Worm (Caenorhabditis elegans) whole organism, late embryonic: ENCODE data around the gene F57B7.2.
A peak's percentile ranks its signal among the peaks of the same experiment; 100 is the strongest.

Experiments
- C08G9.2 ChIP-seq: sonication (generic microtip); optimal IDR thresholded peaks from 2 replicates; lab custom pipeline; 2016; ENCODE audit warnings: mild to moderate bottlenecking, missing genetic modification characterization, moderate library complexity, missing compliant biosample characterization
- C38D4.7 ChIP-seq: fragments of 200-800 bp; sonication (Bioruptor generic); optimal IDR thresholded peaks from 2 replicates; lab custom pipeline; 2018; ENCODE audit warnings: mild to moderate bottlenecking, missing genetic modification characterization, moderate library complexity, missing compliant biosample characterization
- K09A11.1 ChIP-seq: sonication (generic microtip); optimal IDR thresholded peaks from 2 replicates; lab custom pipeline; 2017; ENCODE audit warnings: antibody characterized with exemption, mild to moderate bottlenecking, missing genetic modification characterization, missing compliant biosample characterization; ENCODE audit not compliant: insufficient read depth
- T23F11.4 ChIP-seq: fragments of 200-800 bp; sonication (Bioruptor generic); optimal IDR thresholded peaks from 2 replicates; lab custom pipeline; 2018; ENCODE audit warnings: mild to moderate bottlenecking, missing genetic modification characterization, missing compliant biosample characterization
- Y22D7AL.16 ChIP-seq: sonication (generic microtip); optimal IDR thresholded peaks from 2 replicates; lab custom pipeline; 2016; ENCODE audit warnings: missing genetic modification characterization, missing compliant biosample characterization
- ceh-14 ChIP-seq: sonication (generic microtip); optimal IDR thresholded peaks from 2 replicates; lab custom pipeline; 2016; ENCODE audit warnings: missing genotype, missing genetic modification characterization, missing compliant biosample characterization
- ceh-2 ChIP-seq: sonication (generic microtip); optimal IDR thresholded peaks from 2 replicates; lab custom pipeline; 2016; ENCODE audit warnings: missing genotype, missing genetic modification characterization, missing compliant biosample characterization
- ceh-22 ChIP-seq: sonication (generic microtip); optimal IDR thresholded peaks from 2 replicates; lab custom pipeline; 2017; ENCODE audit warnings: missing biosample characterization, missing genetic modification characterization
- ceh-24 ChIP-seq: sonication (generic microtip); optimal IDR thresholded peaks from 2 replicates; lab custom pipeline; 2016; ENCODE audit warnings: mild to moderate bottlenecking, missing genetic modification characterization, missing compliant biosample characterization
- ceh-34 ChIP-seq: sonication (generic microtip); optimal IDR thresholded peaks from 2 replicates; lab custom pipeline; 2016; ENCODE audit warnings: mild to moderate bottlenecking, missing genetic modification characterization, missing compliant biosample characterization
- ceh-6 ChIP-seq: fragments of 200-800 bp; sonication (Bioruptor generic); optimal IDR thresholded peaks from 2 replicates; lab custom pipeline; 2018; ENCODE audit warnings: mild to moderate bottlenecking, missing genetic modification characterization, missing compliant biosample characterization
- ceh-9 ChIP-seq: sonication (generic microtip); optimal IDR thresholded peaks from 2 replicates; lab custom pipeline; 2016; ENCODE audit warnings: mild to moderate bottlenecking, missing genetic modification characterization, inconsistent platforms, missing compliant biosample characterization
- dve-1 ChIP-seq: sonication (generic microtip); optimal IDR thresholded peaks from 2 replicates; lab custom pipeline; 2017; ENCODE audit warnings: antibody characterized with exemption, mild to moderate bottlenecking, missing genetic modification characterization, missing compliant biosample characterization
- elt-2 ChIP-seq: sonication (generic microtip); optimal IDR thresholded peaks from 2 replicates; lab custom pipeline; 2016; ENCODE audit warnings: missing genetic modification reagents, missing genetic modification characterization, missing compliant biosample characterization
- elt-4 ChIP-seq: sonication (generic microtip); optimal IDR thresholded peaks from 2 replicates; lab custom pipeline; 2016; ENCODE audit warnings: missing genetic modification characterization, missing compliant biosample characterization
- eyg-1 ChIP-seq: sonication (generic microtip); optimal IDR thresholded peaks from 2 replicates; lab custom pipeline; 2016; ENCODE audit warnings: missing genotype, missing genetic modification characterization, missing compliant biosample characterization
- fax-1 ChIP-seq: sonication (generic microtip); optimal IDR thresholded peaks from 2 replicates; lab custom pipeline; 2016; ENCODE audit warnings: missing genotype, missing genetic modification characterization, missing compliant biosample characterization
- fkh-10 ChIP-seq: fragments of 150-350 bp; optimal IDR thresholded peaks from 2 replicates; lab custom pipeline; 2014; ENCODE audit warnings: missing biosample characterization, missing genetic modification reagents, missing genetic modification characterization
- gmeb-2 ChIP-seq: sonication (generic microtip); optimal IDR thresholded peaks from 2 replicates; lab custom pipeline; 2016; ENCODE audit warnings: missing genetic modification characterization, inconsistent platforms, missing compliant biosample characterization
- hlh-15 ChIP-seq: sonication (generic microtip); optimal IDR thresholded peaks from 2 replicates; lab custom pipeline; 2016; ENCODE audit warnings: missing genetic modification characterization, missing compliant biosample characterization
- hlh-30 ChIP-seq: sonication (generic microtip); optimal IDR thresholded peaks from 2 replicates; lab custom pipeline; 2017; ENCODE audit warnings: antibody characterized with exemption, missing genetic modification characterization, missing compliant biosample characterization; ENCODE audit not compliant: insufficient read depth
- hlh-6 ChIP-seq: sonication (generic microtip); optimal IDR thresholded peaks from 2 replicates; lab custom pipeline; 2016; ENCODE audit warnings: missing genotype, missing genetic modification characterization, missing compliant biosample characterization
- lim-6 ChIP-seq: sonication (generic microtip); optimal IDR thresholded peaks from 2 replicates; lab custom pipeline; 2016; ENCODE audit warnings: missing genetic modification characterization, missing compliant biosample characterization
- nhr-11 ChIP-seq: fragments of 150-350 bp; optimal IDR thresholded peaks from 2 replicates; lab custom pipeline; 2014; ENCODE audit warnings: missing biosample characterization, missing genetic modification characterization
- nhr-232 ChIP-seq: sonication (generic microtip); optimal IDR thresholded peaks from 2 replicates; lab custom pipeline; 2016; ENCODE audit warnings: missing genetic modification characterization, missing compliant biosample characterization
- npax-4 ChIP-seq: sonication (generic microtip); optimal IDR thresholded peaks from 2 replicates; lab custom pipeline; 2016; ENCODE audit warnings: missing genetic modification characterization, missing compliant biosample characterization
- pax-1 ChIP-seq: fragments of 150-350 bp; optimal IDR thresholded peaks from 2 replicates; lab custom pipeline; 2014; ENCODE audit warnings: missing biosample characterization, missing genetic modification characterization
- pha-2 ChIP-seq: sonication (generic microtip); optimal IDR thresholded peaks from 2 replicates; lab custom pipeline; 2017; ENCODE audit warnings: mild to moderate bottlenecking, missing genetic modification characterization, missing compliant biosample characterization
- pha-4 ChIP-seq: fragments of 150-350 bp; optimal IDR thresholded peaks from 2 replicates; lab custom pipeline; 2018; ENCODE audit warnings: missing biosample characterization, missing genetic modification reagents, missing genetic modification characterization
- pros-1 ChIP-seq: fragments of 150-350 bp; optimal IDR thresholded peaks from 2 replicates; lab custom pipeline; 2014; ENCODE audit warnings: missing biosample characterization, missing genetic modification reagents, missing genetic modification characterization
- ref-2 ChIP-seq: sonication (generic microtip); optimal IDR thresholded peaks from 2 replicates; lab custom pipeline; 2016; ENCODE audit warnings: missing genetic modification characterization, missing compliant biosample characterization
- rnt-1 ChIP-seq: sonication (generic microtip); optimal IDR thresholded peaks from 2 replicates; lab custom pipeline; 2016; ENCODE audit warnings: missing genetic modification characterization, missing compliant biosample characterization
- sox-2 ChIP-seq: fragments of 200-800 bp; sonication (Bioruptor generic); IDR thresholded peaks from 2 replicates; pipeline ENCODE4 v1.3.6; 2022; ENCODE audit warnings: missing genetic modification reagents, missing genetic modification characterization, missing compliant biosample characterization
- tbx-2 ChIP-seq: sonication (generic microtip); optimal IDR thresholded peaks from 2 replicates; lab custom pipeline; 2016; ENCODE audit warnings: missing genetic modification characterization, missing compliant biosample characterization
- tbx-7 ChIP-seq: sonication (generic microtip); optimal IDR thresholded peaks from 2 replicates; lab custom pipeline; 2016; ENCODE audit warnings: missing genotype, missing genetic modification characterization, missing compliant biosample characterization
- ttx-3 ChIP-seq: sonication (generic microtip); optimal IDR thresholded peaks from 2 replicates; lab custom pipeline; 2016; ENCODE audit warnings: missing genetic modification reagents, missing genetic modification characterization, missing compliant biosample characterization
- unc-3 ChIP-seq, 2 experiments: fragments of 200-800 bp in 1 of 2; sonication (Bioruptor generic) in 1 of 2; sonication (generic microtip) in 1 of 2; conservative IDR thresholded peaks in 1 of 2; optimal IDR thresholded peaks in 1 of 2; 2 replicates each; pipeline versions ENCODE4 v1.3.6 to Lab custom; 2016 to 2022; ENCODE audit warnings: missing compliant biosample characterization in 2 of 2, missing genetic modification characterization in 2 of 2, missing genetic modification reagents in 1 of 2
- unc-55 ChIP-seq: sonication (generic microtip); optimal IDR thresholded peaks from 2 replicates; lab custom pipeline; 2017; ENCODE audit warnings: missing biosample characterization, missing genetic modification reagents, missing genetic modification characterization
- unc-86 ChIP-seq: sonication (generic microtip); optimal IDR thresholded peaks from 2 replicates; lab custom pipeline; 2016; ENCODE audit warnings: missing genetic modification characterization, missing compliant biosample characterization
- zip-5 ChIP-seq: sonication (generic microtip); optimal IDR thresholded peaks from 2 replicates; lab custom pipeline; 2016; ENCODE audit warnings: missing genetic modification characterization, missing compliant biosample characterization
- ztf-16 ChIP-seq: sonication (generic microtip); optimal IDR thresholded peaks from 2 replicates; lab custom pipeline; 2017; ENCODE audit warnings: missing genetic modification characterization, missing compliant biosample characterization

Gene F57B7.2

ce11 chrV:11412125-11412524 is 31.3 kb downstream of the F57B7.2 start:
- TF ChIP-seq ceh-14 (tag; lab: Kevin White, UChicago) (no peak), elt-2 (tag; lab: Kevin White, UChicago) (peak; percentile 63)

- TF ChIP-seq unc-55 (GFP tag; lab: Kevin White, UChicago) = no peak
- no peak for TF ChIP-seq unc-3 (GFP tag; conservative IDR thresholded peaks at IDR 0.05; lab: Robert Waterston, UW)
- no peak for TF ChIP-seq unc-3 (tag; optimal IDR thresholded peaks at IDR 0.05; lab: Kevin White, UChicago)
- TF ChIP-seq dve-1 (tag; lab: Kevin White, UChicago) = no peak
- TF ChIP-seq zip-5 (tag; lab: Kevin White, UChicago) = no peak
- no peak for TF ChIP-seq hlh-6
- no peak for TF ChIP-seq T23F11.4 (GFP tag; lab: Kevin White, UChicago)
- no peak for TF ChIP-seq fkh-10 (GFP tag; lab: Kevin White, UChicago)
- no peak for TF ChIP-seq npax-4
- no peak for TF ChIP-seq unc-86
- TF ChIP-seq pax-1 (tag; lab: Kevin White, UChicago) = no peak
- TF ChIP-seq pha-4 = no peak
- TF ChIP-seq pha-2 (tag; lab: Kevin White, UChicago) = no peak
- no peak for TF ChIP-seq elt-4
- no peak for TF ChIP-seq hlh-15 (tag; lab: Kevin White, UChicago)
- TF ChIP-seq, all 69 proteins: peak for 0
Observed at ce11 chrV:11410902-11411561, 32.4 kb downstream of the F57B7.2 start, which contains the start of the genes K03B8.8 and grl-3. Gene K03B8.8 (minus strand): TSS chrV:11411002. Gene grl-3 (plus strand): TSS chrV:11411511.

ce11 chrV:11407251-11407650 is 36.2 kb downstream of the F57B7.2 start, which contains the start of gene K03B8.6:
Gene K03B8.6 (plus strand): TSS chrV:11407584.
- TF ChIP-seq ceh-2 (tag; lab: Kevin White, UChicago) (no peak), nhr-11 (tag; lab: Kevin White, UChicago) (no peak), nhr-232 (tag; lab: Kevin White, UChicago) (no peak), eyg-1 (tag; lab: Kevin White, UChicago) (no peak), ceh-6 (GFP tag; lab: Kevin White, UChicago) (no peak), pha-4 (no peak), rnt-1 (tag; lab: Kevin White, UChicago) (no peak), gmeb-2 (tag; lab: Kevin White, UChicago) (no peak), npax-4 (no peak), hlh-15 (tag; lab: Kevin White, UChicago) (no peak), ceh-22 (tag; lab: Kevin White, UChicago) (no peak), ceh-34 (tag; lab: Kevin White, UChicago) (no peak), tbx-7 (no peak), tbx-2 (tag; lab: Kevin White, UChicago) (no peak), ceh-9 (tag; lab: Kevin White, UChicago) (no peak), unc-3 (GFP tag; conservative IDR thresholded peaks at IDR 0.05; lab: Robert Waterston, UW) (no peak), unc-3 (tag; optimal IDR thresholded peaks at IDR 0.05; lab: Kevin White, UChicago) (no peak)
- TF ChIP-seq, all 69 proteins: peak for 0

- TF ChIP-seq elt-2 (tag; lab: Kevin White, UChicago) (peak; percentile 93), hlh-30 (tag; lab: Kevin White, UChicago) (no peak)
Observed at ce11 chrV:11403702-11404101, 39.7 kb downstream of the F57B7.2 start.

- TF ChIP-seq tbx-7 (no peak), elt-2 (tag; lab: Kevin White, UChicago) (peak; percentile 90)
Observed at ce11 chrV:11403059-11403458, 40.3 kb downstream of the F57B7.2 start.

- TF ChIP-seq K09A11.1 (tag; lab: Kevin White, UChicago) (no peak), fax-1 (tag; lab: Kevin White, UChicago) (no peak), unc-86 (no peak), C08G9.2 (tag; lab: Kevin White, UChicago) (no peak), ceh-24 (tag; lab: Kevin White, UChicago) (no peak), pros-1 (tag; lab: Kevin White, UChicago) (no peak), Y22D7AL.16 (tag; lab: Kevin White, UChicago) (no peak), pax-1 (tag; lab: Kevin White, UChicago) (no peak), lim-6 (tag; lab: Kevin White, UChicago) (no peak), C38D4.7 (GFP tag; lab: Kevin White, UChicago) (no peak), tbx-7 (no peak), ttx-3 (no peak), ref-2 (tag; lab: Kevin White, UChicago) (no peak), hlh-6 (no peak), sox-2 (GFP tag; lab: Robert Waterston, UW) (no peak), ztf-16 (no peak)
Observed at ce11 chrV:11402610-11403009, 40.8 kb downstream of the F57B7.2 start, which contains the start of gene nas-19. Gene nas-19 (minus strand): TSS chrV:11402710.
